Fruit fly (Drosophila melanogaster): ENCODE results near the gene Prestin.

dm6 chr3L:17902621-17903020 is 5.0 kb downstream of the Prestin start:
- TF ChIP-seq CG16863 (GFP tag; optimal IDR thresholded peaks at IDR 0.05) (no peak), gsb (GFP tag; IDR thresholded peaks at IDR 0.05) (no peak), Dad (GFP tag; optimal IDR thresholded peaks at IDR 0.05) (no peak), Nf-YC (tag; optimal IDR thresholded peaks at IDR 0.05) (no peak), CG14441 (GFP tag; IDR thresholded peaks at IDR 0.05) (no peak), mld (GFP tag; IDR thresholded peaks at IDR 0.05; ENCODE audit: partially characterized antibody) (no peak), CG34422 (GFP tag; IDR thresholded peaks at IDR 0.05) (no peak), Drgx (GFP tag; IDR thresholded peaks at IDR 0.05) (no peak), dysf (GFP tag; IDR thresholded peaks at IDR 0.05) (no peak), CG1603 (tag; optimal IDR thresholded peaks at IDR 0.05) (no peak)
